Fruit fly (Drosophila melanogaster) whole organism, wandering third instar larva: ENCODE results near the gene PpV.
A peak's percentile ranks its signal among the peaks of the same experiment; 100 is the strongest.

Experiments
- Abd-B ChIP-seq: fragments of >200 bp; optimal IDR thresholded peaks from 2 replicates; lab custom pipeline; 2017; ENCODE audit warnings: missing biosample characterization, missing genetic modification characterization
- CG32264 ChIP-seq: fragments of 200-800 bp; sonication (Bioruptor generic); optimal IDR thresholded peaks from 2 replicates; lab custom pipeline; 2016; ENCODE audit warnings: missing biosample characterization, missing genetic modification characterization
- CG9705 ChIP-seq: fragments of 200-800 bp; sonication (Bioruptor generic); optimal IDR thresholded peaks from 2 replicates; lab custom pipeline; 2018; ENCODE audit warnings: missing biosample characterization, mild to moderate bottlenecking, missing genetic modification characterization
- CrebA ChIP-seq: fragments of 200-800 bp; sonication (Bioruptor generic); optimal IDR thresholded peaks from 2 replicates; lab custom pipeline; 2016; ENCODE audit warnings: missing biosample characterization, mild to moderate bottlenecking, missing genetic modification characterization, borderline replicate concordance
- Dfd ChIP-seq: fragments of >200 bp; optimal IDR thresholded peaks from 2 replicates; lab custom pipeline; 2017; ENCODE audit warnings: missing biosample characterization, missing genetic modification characterization
- Dif ChIP-seq: fragments of 200-275, 200-300 bp; sonication (Bioruptor generic); optimal IDR thresholded peaks from 2 replicates; lab custom pipeline; 2018; ENCODE audit warnings: missing biosample characterization, missing genetic modification characterization; ENCODE audit not compliant: partially characterized antibody
- GATAd ChIP-seq: sonication (Bioruptor generic); optimal IDR thresholded peaks from 2 replicates; lab custom pipeline; 2016; ENCODE audit warnings: missing biosample characterization, missing genetic modification characterization
- HLH106 ChIP-seq: fragments of 200-800 bp; optimal IDR thresholded peaks from 3 replicates; lab custom pipeline; 2019; ENCODE audit warnings: missing biosample characterization, mild to moderate bottlenecking, missing genetic modification characterization, moderate library complexity
- Hnf4 ChIP-seq: fragments of 200-800 bp; sonication (Bioruptor generic); optimal IDR thresholded peaks from 2 replicates; lab custom pipeline; 2016; ENCODE audit warnings: missing biosample characterization, mild to moderate bottlenecking, missing genetic modification characterization
- Hr78 ChIP-seq: fragments of >200 bp; optimal IDR thresholded peaks from 2 replicates; lab custom pipeline; 2017; ENCODE audit warnings: missing biosample characterization, missing genetic modification characterization
- Hr83 ChIP-seq: fragments of 200-300 bp; sonication (Bioruptor generic); optimal IDR thresholded peaks from 2 replicates; lab custom pipeline; 2016; ENCODE audit warnings: missing biosample characterization, mild to moderate bottlenecking, missing genetic modification characterization, moderate library complexity; ENCODE audit not compliant: poor library complexity, severe bottlenecking
- Jra ChIP-seq: sonication (Bioruptor generic); optimal IDR thresholded peaks from 2 replicates; lab custom pipeline; 2016; ENCODE audit warnings: missing biosample characterization, missing genetic modification characterization
- Mio ChIP-seq: sonication (Bioruptor generic); optimal IDR thresholded peaks from 2 replicates; lab custom pipeline; 2016; ENCODE audit warnings: missing biosample characterization, missing genetic modification characterization
- Myc ChIP-seq: fragments of >200 bp; optimal IDR thresholded peaks from 2 replicates; lab custom pipeline; 2017
- N ChIP-seq: fragments of >200 bp; optimal IDR thresholded peaks from 2 replicates; lab custom pipeline; 2018; ENCODE audit warnings: missing biosample characterization, missing external identifiers, missing genetic modification characterization
- OdsH ChIP-seq: fragments of 200-800 bp; sonication (Bioruptor generic); optimal IDR thresholded peaks from 2 replicates; lab custom pipeline; 2016; ENCODE audit warnings: missing biosample characterization, mild to moderate bottlenecking, missing genetic modification characterization
- Rel ChIP-seq, 2 experiments: fragments of 200-800 bp; sonication (Bioruptor generic) in 1 of 2; optimal IDR thresholded peaks; 2 replicates in 1 of 2; 3 replicates in 1 of 2; lab custom pipeline; 2016 to 2019; ENCODE audit warnings: mild to moderate bottlenecking in 2 of 2, missing biosample characterization in 2 of 2, missing genetic modification characterization in 2 of 2, moderate library complexity in 1 of 2
- Sp1 ChIP-seq: fragments of 200-800 bp; sonication (Bioruptor generic); optimal IDR thresholded peaks from 3 replicates; lab custom pipeline; 2019; ENCODE audit warnings: missing biosample characterization, mild to moderate bottlenecking, missing genetic modification characterization, moderate library complexity
- Vsx2 ChIP-seq: fragments of 200-300, 225-300 bp; sonication (Bioruptor generic); optimal IDR thresholded peaks from 2 replicates; lab custom pipeline; 2018; ENCODE audit warnings: missing biosample characterization, missing genetic modification characterization; ENCODE audit not compliant: partially characterized antibody
- br ChIP-seq: fragments of 200-800 bp; sonication (Bioruptor generic); optimal IDR thresholded peaks from 2 replicates; lab custom pipeline; 2016; ENCODE audit warnings: missing biosample characterization, missing genetic modification characterization
- brk ChIP-seq: fragments of 200-800 bp; sonication (Bioruptor generic); optimal IDR thresholded peaks from 2 replicates; lab custom pipeline; 2016; ENCODE audit warnings: missing biosample characterization, mild to moderate bottlenecking, missing genetic modification characterization
- dl ChIP-seq, 2 experiments: fragments of 175-275, 200-275 bp in 1 of 2; fragments of 200-275 bp in 1 of 2; sonication (Bioruptor generic); optimal IDR thresholded peaks; lab custom pipeline; 2018; ENCODE audit warnings: mild to moderate bottlenecking in 2 of 2, missing biosample characterization in 2 of 2, missing genetic modification characterization in 2 of 2, moderate library complexity in 2 of 2; ENCODE audit not compliant: partially characterized antibody in 2 of 2, insufficient read depth in 1 of 2
- dmrt93B ChIP-seq: fragments of 200-800 bp; sonication (Bioruptor generic); optimal IDR thresholded peaks from 2 replicates; lab custom pipeline; 2018; ENCODE audit warnings: missing biosample characterization, mild to moderate bottlenecking, missing genetic modification characterization
- dsf ChIP-seq: sonication (Bioruptor generic); optimal IDR thresholded peaks from 2 replicates; lab custom pipeline; 2016; ENCODE audit warnings: missing biosample characterization, missing genetic modification characterization, borderline replicate concordance
- ey ChIP-seq: fragments of 200-800 bp; sonication (Bioruptor generic); optimal IDR thresholded peaks from 2 replicates; lab custom pipeline; 2016; ENCODE audit warnings: missing biosample characterization, missing genetic modification characterization
- foxo ChIP-seq, 2 experiments: fragments of 200-800 bp; sonication (Bioruptor generic); optimal IDR thresholded peaks; 2 replicates in 1 of 2; 3 replicates in 1 of 2; lab custom pipeline; 2016 to 2017; ENCODE audit warnings: missing biosample characterization in 2 of 2, missing genetic modification characterization in 2 of 2
- fru ChIP-seq: fragments of 200-800 bp; sonication (Bioruptor generic); optimal IDR thresholded peaks from 3 replicates; lab custom pipeline; 2016; ENCODE audit warnings: missing biosample characterization, mild to moderate bottlenecking, missing genetic modification characterization
- h ChIP-seq: fragments of 200-800 bp; sonication (Bioruptor generic); optimal IDR thresholded peaks from 3 replicates; lab custom pipeline; 2016; ENCODE audit warnings: missing biosample characterization, mild to moderate bottlenecking, missing genetic modification characterization
- jim ChIP-seq: fragments of 175-275, 200-325 bp; sonication (Bioruptor generic); optimal IDR thresholded peaks from 2 replicates; lab custom pipeline; 2016; ENCODE audit warnings: missing biosample characterization, mild to moderate bottlenecking, missing genetic modification characterization
- lola ChIP-seq: fragments of >200 bp; optimal IDR thresholded peaks from 2 replicates; lab custom pipeline; 2017; ENCODE audit warnings: missing biosample characterization, missing genetic modification characterization
- pan ChIP-seq: fragments of >200 bp; optimal IDR thresholded peaks from 2 replicates; lab custom pipeline; 2017
- psq ChIP-seq: fragments of 200-800 bp; sonication (Bioruptor generic); optimal IDR thresholded peaks from 3 replicates; lab custom pipeline; 2017; ENCODE audit warnings: missing biosample characterization, mild to moderate bottlenecking, missing genetic modification characterization, moderate library complexity
- rgr ChIP-seq: fragments of 200-800 bp; sonication (Bioruptor generic); optimal IDR thresholded peaks from 3 replicates; lab custom pipeline; 2016; ENCODE audit warnings: missing biosample characterization, mild to moderate bottlenecking, missing genetic modification characterization
- sage ChIP-seq: fragments of 200-800 bp; sonication (Bioruptor generic); optimal IDR thresholded peaks from 2 replicates; lab custom pipeline; 2016; ENCODE audit warnings: missing biosample characterization, mild to moderate bottlenecking, missing genetic modification characterization
- sv ChIP-seq: fragments of 200-800 bp; sonication (Bioruptor generic); optimal IDR thresholded peaks from 3 replicates; lab custom pipeline; 2016; ENCODE audit warnings: missing biosample characterization, missing genetic modification characterization
- tai ChIP-seq: sonication (Bioruptor generic); optimal IDR thresholded peaks from 2 replicates; lab custom pipeline; 2016; ENCODE audit warnings: missing biosample characterization, missing genetic modification characterization
- usp ChIP-seq: fragments of >200 bp; optimal IDR thresholded peaks from 2 replicates; lab custom pipeline; 2017; ENCODE audit warnings: missing biosample characterization, missing genetic modification characterization
- woc ChIP-seq: sonication (Bioruptor generic); optimal IDR thresholded peaks from 2 replicates; lab custom pipeline; 2016; ENCODE audit warnings: missing biosample characterization, mild to moderate bottlenecking, missing genetic modification characterization

PpV gene

DNA sequence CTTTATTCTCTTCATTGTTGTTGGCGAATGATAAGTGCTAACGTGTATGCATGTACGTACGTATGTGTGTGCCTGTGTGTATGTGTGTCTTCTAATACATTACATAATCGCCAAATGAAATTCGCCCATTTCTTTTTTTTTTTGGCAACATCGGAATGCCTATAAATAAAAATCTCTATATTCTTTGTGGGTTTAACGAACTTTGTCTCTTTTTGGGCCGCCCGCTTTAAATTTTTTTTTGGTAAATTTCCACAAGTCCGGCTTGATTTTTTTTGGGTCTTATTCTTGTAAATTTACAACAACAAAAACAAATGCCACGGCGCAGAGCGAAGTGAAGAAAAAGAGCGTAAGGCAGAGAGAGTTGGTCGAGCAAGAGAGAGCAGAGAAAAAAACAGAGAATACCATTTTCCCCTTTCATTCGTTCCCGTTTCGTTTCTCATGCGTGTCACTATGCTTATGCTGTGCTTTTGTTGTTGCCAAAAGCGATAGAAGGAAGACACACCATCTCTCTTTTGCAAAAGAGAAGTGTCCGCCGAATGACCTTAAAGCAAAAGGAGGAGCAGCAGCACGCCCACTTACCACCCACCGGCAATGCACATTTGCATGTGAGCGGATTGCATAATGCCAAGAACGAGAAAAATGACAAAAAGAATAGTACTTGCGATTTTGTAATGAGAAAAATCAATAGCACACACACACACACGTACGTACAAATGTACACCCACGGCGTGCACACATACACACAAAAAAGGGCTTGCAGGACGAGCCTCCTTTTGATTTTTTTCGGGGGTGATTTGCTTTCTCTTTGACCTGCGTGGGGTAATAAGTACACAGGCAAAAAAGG, 19.7 kb downstream of the PpV start:
- TF ChIP-seq Mio = no peak
- no peak for TF ChIP-seq Hr83 (GFP tag; lab: Kevin White, UChicago)
- TF ChIP-seq dl (GFP tag; optimal IDR thresholded peaks at IDR 0.05; lab: Kevin White, UChicago; ENCODE audit: insufficient read depth in 1 of 2, partially characterized antibody in 2 of 2) = peak in 1 of 2 experiments; percentile 49
- peak; percentile 10 for TF ChIP-seq tai (GFP tag; lab: Kevin White, UChicago)
- TF ChIP-seq sage = peak; percentile 24
- TF ChIP-seq Abd-B = no peak
- no peak for TF ChIP-seq br (GFP tag; lab: Kevin White, UChicago)
- TF ChIP-seq fru (GFP tag; lab: Kevin White, UChicago) = no peak
- no peak for TF ChIP-seq Dfd (GFP tag; lab: Kevin White, UChicago)
- no peak for TF ChIP-seq CG9705
- no peak for TF ChIP-seq foxo (GFP tag; optimal IDR thresholded peaks at IDR 0.05; lab: Kevin White, UChicago)
- TF ChIP-seq Dif (GFP tag; lab: Kevin White, UChicago) = peak; percentile 43
- TF ChIP-seq Rel (GFP tag; optimal IDR thresholded peaks at IDR 0.05; lab: Kevin White, UChicago) = no peak
- TF ChIP-seq Rel (tag; optimal IDR thresholded peaks at IDR 0.05; lab: Kevin White, UChicago) = no peak
- TF ChIP-seq lola (GFP tag; lab: Kevin White, UChicago) = no peak

dm6 chrX:6351917-6352768, 20.6 kb downstream of the PpV start:
- TF ChIP-seq brk (GFP tag; lab: Kevin White, UChicago) (no peak), tai (GFP tag; lab: Kevin White, UChicago) (no peak), Rel (GFP tag; optimal IDR thresholded peaks at IDR 0.05; lab: Kevin White, UChicago) (no peak), Rel (tag; optimal IDR thresholded peaks at IDR 0.05; lab: Kevin White, UChicago) (peak; percentile 28), GATAd (no peak), rgr (GFP tag; lab: Kevin White, UChicago) (peak; percentile 14), sage (no peak), lola (GFP tag; lab: Kevin White, UChicago) (no peak), woc (GFP tag; lab: Kevin White, UChicago) (no peak), dsf (GFP tag; lab: Kevin White, UChicago) (no peak), Sp1 (GFP tag; lab: Kevin White, UChicago) (peak; percentile 11), Dfd (GFP tag; lab: Kevin White, UChicago) (no peak), Hnf4 (no peak), Hr78 (GFP tag; lab: Kevin White, UChicago) (no peak), CrebA (GFP tag; lab: Kevin White, UChicago) (no peak), ey (GFP tag; lab: Kevin White, UChicago) (no peak), Dif (GFP tag; lab: Kevin White, UChicago) (peak; percentile 42), HLH106 (tag; lab: Kevin White, UChicago) (peak; percentile 11), sv (peak; percentile 46), Myc (lab: Kevin White, UChicago) (peak; percentile 20), N (no peak), Hr83 (GFP tag; lab: Kevin White, UChicago) (no peak), dl (GFP tag; optimal IDR thresholded peaks at IDR 0.05; lab: Kevin White, UChicago; ENCODE audit: insufficient read depth in 1 of 2, partially characterized antibody in 2 of 2) (no peak), foxo (GFP tag; optimal IDR thresholded peaks at IDR 0.05; lab: Kevin White, UChicago) (peak in 1 of 2 experiments; percentile 11), pan (no peak), Jra (GFP tag; lab: Kevin White, UChicago) (no peak), Mio (no peak), br (GFP tag; lab: Kevin White, UChicago) (peak; percentile 14), usp (GFP tag; lab: Kevin White, UChicago) (no peak), dmrt93B (GFP tag; lab: Kevin White, UChicago) (no peak), fru (GFP tag; lab: Kevin White, UChicago) (peak; percentile 22), jim (no peak), CG32264 (GFP tag; lab: Kevin White, UChicago) (no peak), h (peak; percentile 43), Abd-B (no peak), CG9705 (no peak), OdsH (peak; percentile 39), psq (GFP tag; lab: Kevin White, UChicago) (peak; percentile 30), Vsx2 (no peak)
